Worm (Caenorhabditis elegans) whole organism, late embryonic: Measurements from ENCODE around the gene C49F8.14.

ENCODE experiments used
- C08G9.2 ChIP-seq: sonication (generic microtip); optimal IDR thresholded peaks from 2 replicates; lab custom pipeline; 2016; ENCODE audit warnings: mild to moderate bottlenecking, missing genetic modification characterization, moderate library complexity, missing compliant biosample characterization
- K09A11.1 ChIP-seq: sonication (generic microtip); optimal IDR thresholded peaks from 2 replicates; lab custom pipeline; 2017; ENCODE audit warnings: antibody characterized with exemption, mild to moderate bottlenecking, missing genetic modification characterization, missing compliant biosample characterization; ENCODE audit not compliant: insufficient read depth
- ahr-1 ChIP-seq: sonication (generic microtip); optimal IDR thresholded peaks from 2 replicates; lab custom pipeline; 2016; ENCODE audit warnings: missing genetic modification characterization, missing compliant biosample characterization
- ama-1 ChIP-seq: fragments of 150-350 bp; optimal IDR thresholded peaks from 2 replicates; lab custom pipeline; 2014
- ceh-18 ChIP-seq: sonication (generic microtip); optimal IDR thresholded peaks from 2 replicates; lab custom pipeline; 2016; ENCODE audit warnings: missing genetic modification characterization, missing compliant biosample characterization
- ceh-19 ChIP-seq: fragments of 200-800 bp; sonication (Bioruptor generic); optimal IDR thresholded peaks from 2 replicates; lab custom pipeline; 2018; ENCODE audit warnings: mild to moderate bottlenecking, missing genetic modification characterization, missing compliant biosample characterization
- ceh-22 ChIP-seq: sonication (generic microtip); optimal IDR thresholded peaks from 2 replicates; lab custom pipeline; 2017; ENCODE audit warnings: missing biosample characterization, missing genetic modification characterization
- ceh-34 ChIP-seq: sonication (generic microtip); optimal IDR thresholded peaks from 2 replicates; lab custom pipeline; 2016; ENCODE audit warnings: mild to moderate bottlenecking, missing genetic modification characterization, missing compliant biosample characterization
- ceh-6 ChIP-seq: fragments of 200-800 bp; sonication (Bioruptor generic); optimal IDR thresholded peaks from 2 replicates; lab custom pipeline; 2018; ENCODE audit warnings: mild to moderate bottlenecking, missing genetic modification characterization, missing compliant biosample characterization
- ceh-9 ChIP-seq: sonication (generic microtip); optimal IDR thresholded peaks from 2 replicates; lab custom pipeline; 2016; ENCODE audit warnings: mild to moderate bottlenecking, missing genetic modification characterization, inconsistent platforms, missing compliant biosample characterization
- elt-2 ChIP-seq: sonication (generic microtip); optimal IDR thresholded peaks from 2 replicates; lab custom pipeline; 2016; ENCODE audit warnings: missing genetic modification reagents, missing genetic modification characterization, missing compliant biosample characterization
- elt-4 ChIP-seq: sonication (generic microtip); optimal IDR thresholded peaks from 2 replicates; lab custom pipeline; 2016; ENCODE audit warnings: missing genetic modification characterization, missing compliant biosample characterization
- eyg-1 ChIP-seq: sonication (generic microtip); optimal IDR thresholded peaks from 2 replicates; lab custom pipeline; 2016; ENCODE audit warnings: missing genotype, missing genetic modification characterization, missing compliant biosample characterization
- gmeb-2 ChIP-seq: sonication (generic microtip); optimal IDR thresholded peaks from 2 replicates; lab custom pipeline; 2016; ENCODE audit warnings: missing genetic modification characterization, inconsistent platforms, missing compliant biosample characterization
- hlh-15 ChIP-seq: sonication (generic microtip); optimal IDR thresholded peaks from 2 replicates; lab custom pipeline; 2016; ENCODE audit warnings: missing genetic modification characterization, missing compliant biosample characterization
- hlh-6 ChIP-seq: sonication (generic microtip); optimal IDR thresholded peaks from 2 replicates; lab custom pipeline; 2016; ENCODE audit warnings: missing genotype, missing genetic modification characterization, missing compliant biosample characterization
- hlh-8 ChIP-seq: sonication (generic microtip); optimal IDR thresholded peaks from 2 replicates; lab custom pipeline; 2016; ENCODE audit warnings: missing genotype, missing genetic modification characterization, missing compliant biosample characterization
- lim-6 ChIP-seq: sonication (generic microtip); optimal IDR thresholded peaks from 2 replicates; lab custom pipeline; 2016; ENCODE audit warnings: missing genetic modification characterization, missing compliant biosample characterization
- madf-2 ChIP-seq: sonication (generic microtip); optimal IDR thresholded peaks from 2 replicates; lab custom pipeline; 2017; ENCODE audit warnings: missing genetic modification characterization, missing compliant biosample characterization
- mec-3 ChIP-seq: sonication (generic microtip); optimal IDR thresholded peaks from 2 replicates; lab custom pipeline; 2016; ENCODE audit warnings: borderline replicate concordance, missing genetic modification characterization, missing compliant biosample characterization
- nfya-1 ChIP-seq: sonication (generic microtip); optimal IDR thresholded peaks from 2 replicates; lab custom pipeline; 2017; ENCODE audit warnings: missing genetic modification characterization, mild to moderate bottlenecking, missing compliant biosample characterization, antibody characterized with exemption, moderate library complexity
- odd-2 ChIP-seq: sonication (generic microtip); optimal IDR thresholded peaks from 2 replicates; lab custom pipeline; 2017; ENCODE audit warnings: antibody characterized with exemption, mild to moderate bottlenecking, missing genetic modification characterization, missing compliant biosample characterization
- pat-9 ChIP-seq: fragments of 200-800 bp; sonication (Bioruptor generic); optimal IDR thresholded peaks from 2 replicates; lab custom pipeline; 2018; ENCODE audit warnings: mild to moderate bottlenecking, missing genetic modification characterization, moderate library complexity, missing compliant biosample characterization
- pax-1 ChIP-seq: fragments of 150-350 bp; optimal IDR thresholded peaks from 2 replicates; lab custom pipeline; 2014; ENCODE audit warnings: missing biosample characterization, missing genetic modification characterization
- pha-2 ChIP-seq: sonication (generic microtip); optimal IDR thresholded peaks from 2 replicates; lab custom pipeline; 2017; ENCODE audit warnings: mild to moderate bottlenecking, missing genetic modification characterization, missing compliant biosample characterization
- rnt-1 ChIP-seq: sonication (generic microtip); optimal IDR thresholded peaks from 2 replicates; lab custom pipeline; 2016; ENCODE audit warnings: missing genetic modification characterization, missing compliant biosample characterization
- sox-4 ChIP-seq: sonication (generic microtip); optimal IDR thresholded peaks from 2 replicates; lab custom pipeline; 2017; ENCODE audit warnings: mild to moderate bottlenecking, missing genetic modification characterization, inconsistent platforms, missing compliant biosample characterization
- tbx-7 ChIP-seq: sonication (generic microtip); optimal IDR thresholded peaks from 2 replicates; lab custom pipeline; 2016; ENCODE audit warnings: missing genotype, missing genetic modification characterization, missing compliant biosample characterization
- ttx-3 ChIP-seq: sonication (generic microtip); optimal IDR thresholded peaks from 2 replicates; lab custom pipeline; 2016; ENCODE audit warnings: missing genetic modification reagents, missing genetic modification characterization, missing compliant biosample characterization
- unc-3 ChIP-seq, 2 experiments: fragments of 200-800 bp in 1 of 2; sonication (Bioruptor generic) in 1 of 2; sonication (generic microtip) in 1 of 2; conservative IDR thresholded peaks in 1 of 2; optimal IDR thresholded peaks in 1 of 2; 2 replicates each; pipeline versions ENCODE4 v1.3.6 to Lab custom; 2016 to 2022; ENCODE audit warnings: missing compliant biosample characterization in 2 of 2, missing genetic modification characterization in 2 of 2, missing genetic modification reagents in 1 of 2
- unc-42 ChIP-seq: sonication (generic microtip); optimal IDR thresholded peaks from 2 replicates; lab custom pipeline; 2016; ENCODE audit warnings: missing genotype, missing genetic modification characterization, missing compliant biosample characterization
- unc-55 ChIP-seq: sonication (generic microtip); optimal IDR thresholded peaks from 2 replicates; lab custom pipeline; 2017; ENCODE audit warnings: missing biosample characterization, missing genetic modification reagents, missing genetic modification characterization
- zip-5 ChIP-seq: sonication (generic microtip); optimal IDR thresholded peaks from 2 replicates; lab custom pipeline; 2016; ENCODE audit warnings: missing genetic modification characterization, missing compliant biosample characterization
- ztf-16 ChIP-seq: sonication (generic microtip); optimal IDR thresholded peaks from 2 replicates; lab custom pipeline; 2017; ENCODE audit warnings: missing genetic modification characterization, missing compliant biosample characterization

The C49F8.14 gene

DNA sequence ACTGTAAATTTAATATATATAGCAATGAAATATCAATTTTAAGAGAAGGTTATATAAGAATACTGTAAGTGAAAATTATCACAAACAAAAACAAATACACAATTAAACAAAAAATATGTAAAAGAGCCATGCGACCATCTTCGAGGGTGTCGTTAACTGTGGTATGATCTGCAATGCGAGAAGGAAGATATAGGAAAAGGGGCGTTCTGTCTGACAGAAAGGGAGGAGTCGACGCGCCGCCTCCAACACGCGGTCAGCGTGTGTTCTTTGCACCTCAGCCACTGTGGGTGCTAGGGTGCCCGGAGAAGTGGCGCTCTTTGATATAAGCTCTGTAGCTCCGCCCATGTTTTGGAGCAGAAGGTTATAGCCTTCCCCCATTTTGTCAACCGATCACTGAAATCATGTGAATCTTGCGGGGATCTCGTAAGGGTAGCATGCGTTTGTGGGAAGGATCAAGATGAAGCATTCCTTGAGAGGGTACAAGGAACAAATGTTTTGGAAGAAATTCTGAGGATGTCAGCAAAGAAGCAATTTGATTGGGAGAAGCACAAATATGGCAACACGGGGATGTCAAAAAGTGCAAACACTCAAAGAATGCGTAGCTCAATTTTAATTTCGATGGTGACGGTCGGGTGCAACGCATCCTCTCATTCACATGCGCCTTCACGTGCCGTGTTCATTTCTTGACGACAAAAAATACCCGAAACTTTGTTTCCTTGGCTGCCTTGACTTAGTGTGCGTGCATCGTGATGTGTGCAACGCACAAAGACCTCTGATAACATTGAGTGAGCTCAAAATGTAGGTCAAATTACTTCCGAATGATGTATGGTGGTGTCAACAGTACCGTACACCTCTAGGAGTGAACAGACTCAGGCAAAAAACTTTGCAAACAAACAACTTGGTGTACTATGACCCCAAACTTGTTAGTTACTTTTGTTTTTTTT lies 25.7 kb downstream of the C49F8.14 start, which contains the start of gene mxl-3:
Gene mxl-3, minus strand, starts transcription at position 1 of the 944 bp plus-strand sequence.
- TF ChIP-seq mec-3 (tag; lab: Kevin White, UChicago) (no peak), ceh-18 (tag; lab: Kevin White, UChicago) (peak; percentile 11), odd-2 (no peak), sox-4 (tag; lab: Kevin White, UChicago) (no peak), C08G9.2 (tag; lab: Kevin White, UChicago) (peak; percentile 2), ceh-22 (no peak)

ce11 chrX:13350123-13350798 lies 26.5 kb downstream of the C49F8.14 start:
- TF ChIP-seq mec-3 (tag; lab: Kevin White, UChicago) (no peak), ztf-16 (tag; lab: Kevin White, UChicago) (no peak), ceh-19 (GFP tag; lab: Kevin White, UChicago) (no peak), ceh-6 (GFP tag; lab: Kevin White, UChicago) (no peak), eyg-1 (tag; lab: Kevin White, UChicago) (no peak), lim-6 (tag; lab: Kevin White, UChicago) (no peak), hlh-8 (no peak), pha-2 (no peak), madf-2 (no peak), ceh-22 (no peak), hlh-6 (tag; lab: Kevin White, UChicago) (no peak), zip-5 (tag; lab: Kevin White, UChicago) (no peak), ama-1 (lab: Kevin White, UChicago) (no peak), nfya-1 (no peak), ceh-34 (no peak), unc-55 (GFP tag; lab: Kevin White, UChicago) (no peak), tbx-7 (tag; lab: Kevin White, UChicago) (no peak), unc-42 (tag; lab: Kevin White, UChicago) (no peak)

DNA sequence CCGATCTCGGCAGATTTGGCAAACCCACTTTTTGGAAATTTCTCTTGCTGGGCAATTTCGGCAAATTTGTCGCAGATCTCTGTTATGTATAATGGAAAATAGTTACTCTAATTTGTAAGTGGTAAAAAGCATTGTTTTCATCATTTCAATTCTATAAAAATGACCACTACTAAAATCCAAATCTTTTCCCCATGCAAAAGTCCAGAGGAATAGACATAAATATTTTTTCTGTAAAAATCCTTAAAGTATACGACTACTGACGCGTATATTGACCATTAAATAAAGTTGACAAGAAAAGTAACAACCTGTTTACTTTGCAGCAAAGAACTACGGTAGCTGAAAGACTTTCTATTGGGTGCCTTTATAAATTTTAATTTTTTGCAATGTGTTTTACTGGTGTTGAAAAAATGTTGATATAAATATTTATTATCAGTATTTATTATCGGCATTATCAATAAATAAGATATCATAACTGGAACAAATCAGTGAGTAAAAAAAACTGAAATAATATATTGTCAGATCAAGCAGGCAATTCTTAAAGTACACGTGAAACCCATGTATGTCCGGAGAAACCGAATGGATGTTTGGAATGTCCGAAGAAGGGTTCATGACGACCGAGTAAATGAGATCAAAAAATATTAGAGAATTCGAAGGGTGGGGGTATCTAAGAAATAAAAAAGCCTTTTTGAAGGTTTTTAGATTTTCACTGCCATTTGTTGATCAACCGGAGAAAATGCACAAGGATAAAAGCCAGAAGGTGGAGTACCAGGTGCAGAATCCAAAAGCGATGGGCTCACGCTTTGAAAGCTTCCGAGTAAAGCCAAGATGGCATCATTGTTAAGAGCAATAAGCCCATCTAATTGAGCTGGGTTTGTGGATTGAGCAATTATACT lies 27.3 kb downstream of the C49F8.14 start:
- TF ChIP-seq elt-2 = peak; percentile 12
- TF ChIP-seq K09A11.1 (tag; lab: Kevin White, UChicago) = no peak

DNA sequence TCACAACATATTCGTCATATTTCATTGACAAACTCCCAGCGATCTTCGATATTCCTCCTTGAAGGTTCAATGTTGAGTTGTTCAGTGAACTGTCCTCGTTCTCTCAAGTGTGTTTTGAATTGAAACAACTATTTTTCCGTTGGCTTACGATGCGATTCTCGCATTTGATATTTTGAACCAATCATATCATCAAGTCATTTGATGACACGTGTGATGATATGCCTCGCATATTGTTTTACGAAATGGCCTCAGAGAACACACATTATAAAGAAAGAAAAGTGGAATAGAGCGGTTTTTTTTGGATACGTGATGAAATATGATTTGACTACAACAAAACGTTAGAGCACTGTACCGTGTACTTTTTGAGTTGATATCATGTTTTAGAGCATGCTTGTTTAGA lies 28.3 kb downstream of the C49F8.14 start:
- TF ChIP-seq gmeb-2 (tag; lab: Kevin White, UChicago) (no peak), pat-9 (tag; lab: Kevin White, UChicago) (no peak), ahr-1 (tag; lab: Kevin White, UChicago) (no peak), pax-1 (no peak), ceh-9 (tag; lab: Kevin White, UChicago) (no peak), ttx-3 (no peak), ceh-34 (no peak), rnt-1 (tag; lab: Kevin White, UChicago) (no peak), elt-4 (tag; lab: Kevin White, UChicago) (no peak), hlh-15 (tag; lab: Kevin White, UChicago) (no peak), mec-3 (tag; lab: Kevin White, UChicago) (no peak), unc-3 (GFP tag; conservative IDR thresholded peaks at IDR 0.05; lab: Robert Waterston, UW) (no peak), unc-3 (tag; optimal IDR thresholded peaks at IDR 0.05; lab: Kevin White, UChicago) (no peak), madf-2 (no peak), unc-42 (tag; lab: Kevin White, UChicago) (no peak)
